Worm (Caenorhabditis elegans) whole organism, early embryonic: ENCODE data around the gene T05B9.2.

Experiments used
- F13C5.2 ChIP-seq: sonication (generic microtip); optimal IDR thresholded peaks from 2 replicates; lab custom pipeline; 2017; ENCODE audit warnings: mild to moderate bottlenecking, missing genetic modification characterization, inconsistent platforms, missing compliant biosample characterization
- ama-1 ChIP-seq: fragments of 150-350 bp; optimal IDR thresholded peaks from 2 replicates; lab custom pipeline; 2014
- ceh-13 ChIP-seq: fragments of 200-800 bp; sonication (Bioruptor generic); optimal IDR thresholded peaks from 2 replicates; lab custom pipeline; 2018; ENCODE audit warnings: mild to moderate bottlenecking, missing genetic modification characterization, missing compliant biosample characterization
- ceh-36 ChIP-seq: sonication (generic microtip); optimal IDR thresholded peaks from 2 replicates; lab custom pipeline; 2016; ENCODE audit warnings: missing genetic modification characterization, inconsistent platforms, missing compliant biosample characterization
- flt-1 ChIP-seq: fragments of 200-800 bp; sonication (Bioruptor generic); IDR thresholded peaks from 2 replicates; pipeline ENCODE4 v1.3.6; 2022; ENCODE audit warnings: missing genetic modification characterization, missing compliant biosample characterization
- hmg-4 ChIP-seq: fragments of 200-800 bp; sonication (Bioruptor generic); optimal IDR thresholded peaks from 2 replicates; lab custom pipeline; 2018; ENCODE audit warnings: mild to moderate bottlenecking, missing genetic modification characterization, missing compliant biosample characterization
- pes-1 ChIP-seq: fragments of 200-800 bp; sonication (Bioruptor generic); IDR thresholded peaks from 2 replicates; pipeline ENCODE4 v1.3.6; 2022; ENCODE audit warnings: missing genetic modification reagents, missing genetic modification characterization, missing compliant biosample characterization
- tra-4 ChIP-seq: sonication (generic microtip); optimal IDR thresholded peaks from 2 replicates; lab custom pipeline; 2017; ENCODE audit warnings: missing genetic modification characterization, missing compliant biosample characterization

DNA sequence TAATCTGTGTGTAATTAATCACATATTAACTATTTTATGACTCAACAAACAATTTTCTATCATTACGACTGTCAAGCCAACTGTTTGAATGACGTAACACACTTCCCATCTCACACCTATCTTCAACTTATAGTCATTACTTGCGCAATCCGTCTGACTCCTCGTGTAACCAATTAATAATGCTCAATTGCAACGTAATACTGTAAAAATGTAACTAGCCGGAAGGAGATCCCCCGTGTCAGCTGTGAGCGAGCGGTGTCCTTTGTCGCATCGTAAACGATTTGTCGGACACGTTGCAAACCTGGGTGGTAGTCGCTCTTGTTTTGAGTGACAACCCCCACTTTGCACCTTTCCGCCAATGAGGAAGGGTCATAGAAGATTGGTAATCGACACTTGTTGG is 32.5 kb downstream of the T05B9.2 start:
- TF ChIP-seq ama-1 (no peak), flt-1 (no peak), pes-1 (GFP tag; lab: Robert Waterston, UW) (no peak), tra-4 (tag; lab: Kevin White, UChicago) (no peak), hmg-4 (GFP tag; lab: Kevin White, UChicago) (no peak), ceh-36 (tag; lab: Kevin White, UChicago) (no peak), ceh-13 (GFP tag; lab: Kevin White, UChicago) (no peak), F13C5.2 (no peak)
